Fruit fly (Drosophila melanogaster) whole organism, prepupa: Measurements from ENCODE around the gene CG6937.

ENCODE experiments used
- CG34406 ChIP-seq: fragments of 200-800 bp; sonication (Bioruptor generic); optimal IDR thresholded peaks from 3 replicates; lab custom pipeline; 2016; ENCODE audit warnings: missing biosample characterization, missing genetic modification characterization
- CG8632 ChIP-seq: fragments of 200-800 bp; sonication (Bioruptor generic); optimal IDR thresholded peaks from 3 replicates; lab custom pipeline; 2016; ENCODE audit warnings: missing biosample characterization, missing genetic modification characterization
- OdsH ChIP-seq: fragments of 200-800 bp; sonication (Bioruptor generic); optimal IDR thresholded peaks from 3 replicates; lab custom pipeline; 2016; ENCODE audit warnings: missing biosample characterization, missing genetic modification characterization
- Smox ChIP-seq: fragments of 200-800 bp; sonication (Bioruptor generic); optimal IDR thresholded peaks from 3 replicates; lab custom pipeline; 2016; ENCODE audit warnings: missing biosample characterization, missing genetic modification characterization
- cyc ChIP-seq: fragments of 200-800 bp; sonication (Bioruptor generic); optimal IDR thresholded peaks from 3 replicates; lab custom pipeline; 2016; ENCODE audit warnings: missing biosample characterization, missing genetic modification characterization

- peak; percentile 14 for TF ChIP-seq cyc (GFP tag; lab: Kevin White, UChicago)
- TF ChIP-seq CG34406: no peak
- TF ChIP-seq OdsH (GFP tag; lab: Kevin White, UChicago): no peak
- no peak for TF ChIP-seq CG8632 (GFP tag; lab: Kevin White, UChicago)
- TF ChIP-seq Smox (GFP tag; lab: Kevin White, UChicago): no peak
These were observed 2.9 kb downstream of the CG6937 start, which contains the start of gene Efa6 for dm6 chr3R:22587419-22587963.
